Worm (Caenorhabditis elegans) whole organism, L2 larva: ENCODE results near the gene scrm-5.

Experiments used
- alr-1 ChIP-seq: fragments of 150-350 bp; optimal IDR thresholded peaks from 2 replicates; lab custom pipeline; 2014; ENCODE audit warnings: missing biosample characterization, missing genetic modification characterization
- ceh-82 ChIP-seq: fragments of 150-350 bp; optimal IDR thresholded peaks from 2 replicates; lab custom pipeline; 2014; ENCODE audit warnings: missing biosample characterization, missing genetic modification characterization
- crh-2 ChIP-seq: sonication (generic microtip); optimal IDR thresholded peaks from 2 replicates; lab custom pipeline; 2017; ENCODE audit warnings: missing biosample characterization, missing genetic modification characterization
- elt-3 ChIP-seq: sonication (generic microtip); optimal IDR thresholded peaks from 2 replicates; lab custom pipeline; 2017; ENCODE audit warnings: missing biosample characterization, missing genetic modification characterization
- fos-1 ChIP-seq: fragments of 150-350 bp; optimal IDR thresholded peaks from 2 replicates; lab custom pipeline; 2014; ENCODE audit warnings: missing biosample characterization, missing genetic modification characterization
- lin-11 ChIP-seq: fragments of 150-350 bp; sonication (generic microtip); optimal IDR thresholded peaks from 2 replicates; lab custom pipeline; 2014; ENCODE audit warnings: missing biosample characterization, missing genetic modification characterization, inconsistent platforms, mixed read lengths
- lin-39 ChIP-seq: fragments of 150-350 bp; optimal IDR thresholded peaks from 2 replicates; lab custom pipeline; 2014; ENCODE audit warnings: missing biosample characterization, missing genetic modification reagents, missing genetic modification characterization
- mdl-1 ChIP-seq, 2 experiments: fragments of 150-350 bp in 1 of 2; sonication (generic microtip) in 1 of 2; optimal IDR thresholded peaks; 2 replicates each; lab custom pipeline; 2017; ENCODE audit warnings: missing biosample characterization in 2 of 2, missing genetic modification characterization in 2 of 2
- nhr-11 ChIP-seq: fragments of 150-350 bp; optimal IDR thresholded peaks from 2 replicates; lab custom pipeline; 2014; ENCODE audit warnings: missing biosample characterization, missing genetic modification characterization
- nhr-23 ChIP-seq: fragments of 150-350 bp; optimal IDR thresholded peaks from 2 replicates; lab custom pipeline; 2014; ENCODE audit warnings: missing biosample characterization, missing genetic modification reagents, missing genetic modification characterization
- nhr-237 ChIP-seq: fragments of 150-350 bp; optimal IDR thresholded peaks from 2 replicates; lab custom pipeline; 2014; ENCODE audit warnings: missing biosample characterization, missing genetic modification characterization
- nhr-77 ChIP-seq: fragments of 150-350 bp; optimal IDR thresholded peaks from 2 replicates; lab custom pipeline; 2014; ENCODE audit warnings: missing biosample characterization, missing genetic modification characterization
- zag-1 ChIP-seq: fragments of 150-350 bp; optimal IDR thresholded peaks from 2 replicates; lab custom pipeline; 2014; ENCODE audit warnings: missing biosample characterization, missing genetic modification characterization
- ztf-4 ChIP-seq: fragments of 150-350 bp; optimal IDR thresholded peaks from 2 replicates; lab custom pipeline; 2014; ENCODE audit warnings: missing biosample characterization, missing genetic modification characterization

- TF ChIP-seq lin-39 (tag; lab: Kevin White, UChicago) = no peak
- no peak for TF ChIP-seq ceh-82 (tag; lab: Kevin White, UChicago)
- TF ChIP-seq fos-1 = peak; percentile 15
- TF ChIP-seq nhr-77 (tag; lab: Kevin White, UChicago) = no peak
- TF ChIP-seq ztf-4 (tag; lab: Kevin White, UChicago) = no peak
- TF ChIP-seq lin-11 (tag; lab: Kevin White, UChicago) = no peak
- TF ChIP-seq mdl-1 (tag; optimal IDR thresholded peaks at IDR 0.05; lab: Kevin White, UChicago) = no peak
- TF ChIP-seq nhr-11 (tag; lab: Kevin White, UChicago) = no peak
- no peak for TF ChIP-seq alr-1 (tag; lab: Kevin White, UChicago)
- no peak for TF ChIP-seq nhr-237 (tag; lab: Kevin White, UChicago)
- TF ChIP-seq nhr-23 (tag; lab: Kevin White, UChicago) = no peak
- TF ChIP-seq elt-3 (tag; lab: Kevin White, UChicago) = no peak
- no peak for TF ChIP-seq crh-2
- no peak for TF ChIP-seq zag-1 (tag; lab: Kevin White, UChicago)
Measured at ce11 chrIV:4117432-4117831, 44.8 kb upstream of the scrm-5 start, which contains the start of gene drd-50.
